Fruit fly (Drosophila melanogaster): ENCODE data around the gene SuUR.

dm6 chr3L:11033327-11033975 lies 31.3 kb upstream of the SuUR start:
- no peak for TF ChIP-seq psq (optimal IDR thresholded peaks at IDR 0.05)
- no peak for TF ChIP-seq insv (optimal IDR thresholded peaks at IDR 0.05)
- TF ChIP-seq h (optimal IDR thresholded peaks at IDR 0.05), result no peak
